Fruit fly (Drosophila melanogaster) whole organism, larva: ENCODE data around the gene Cep97.
A peak's percentile ranks its signal among the peaks of the same experiment; 100 is the strongest.

Source experiments
- noc ChIP-seq: fragments of 200-800 bp; sonication (Bioruptor generic); optimal IDR thresholded peaks from 3 replicates; lab custom pipeline; 2019; ENCODE audit warnings: missing biosample characterization, mild to moderate bottlenecking, missing genetic modification characterization, moderate library complexity

The Cep97 gene

dm6 chr2L:3888754-3889603, 21.5 kb downstream of the Cep97 start:
- TF ChIP-seq noc (tag; lab: Kevin White, UChicago), result peak; percentile 39

dm6 chr2L:3889865-3890264, 22.4 kb downstream of the Cep97 start:
- TF ChIP-seq noc (tag; lab: Kevin White, UChicago), result no peak

- no peak for TF ChIP-seq noc (tag; lab: Kevin White, UChicago)
Observed at dm6 chr2L:3893331-3893730, 25.8 kb downstream of the Cep97 start.

dm6 chr2L:3895951-3896833, 28.7 kb downstream of the Cep97 start:
- TF ChIP-seq noc (tag; lab: Kevin White, UChicago), result peak; percentile 34

dm6 chr2L:3896834-3897143, 29.3 kb downstream of the Cep97 start:
- TF ChIP-seq noc (tag; lab: Kevin White, UChicago), result peak; percentile 87

- no peak for TF ChIP-seq noc (tag; lab: Kevin White, UChicago)
Observed at dm6 chr2L:3897529-3897928, 30.0 kb downstream of the Cep97 start.

- no peak for TF ChIP-seq noc (tag; lab: Kevin White, UChicago)
Observed at dm6 chr2L:3902760-3903159, 35.3 kb downstream of the Cep97 start, which contains the start of gene capu. capu (minus strand) TSS chr2L:3902860.

- no peak for TF ChIP-seq noc (tag; lab: Kevin White, UChicago)
Observed at dm6 chr2L:3914188-3914587, 46.7 kb downstream of the Cep97 start, which contains the start of gene Fpgs2. Fpgs2 (minus strand) TSS chr2L:3914288.

- TF ChIP-seq noc (tag; lab: Kevin White, UChicago), result no peak
Observed at dm6 chr2L:3914655-3915054, 47.2 kb downstream of the Cep97 start.

- TF ChIP-seq noc (tag; lab: Kevin White, UChicago), result no peak
Observed at dm6 chr2L:3916857-3917256, 49.4 kb downstream of the Cep97 start.
